Fruit fly (Drosophila melanogaster): ENCODE measurements around the gene ckd.

dm6 chr3L:3244244-3245144 lies 13.2 kb upstream of the ckd start, which contains the start of gene CG12078:
- TF ChIP-seq Dll (optimal IDR thresholded peaks at IDR 0.05) (no peak), pan (optimal IDR thresholded peaks at IDR 0.05) (no peak), usp (GFP tag; optimal IDR thresholded peaks at IDR 0.05) (no peak), EcR (GFP tag; optimal IDR thresholded peaks at IDR 0.05) (no peak), psq (optimal IDR thresholded peaks at IDR 0.05) (no peak)
